Worm (Caenorhabditis elegans): ENCODE data around the gene srj-4.

DNA sequence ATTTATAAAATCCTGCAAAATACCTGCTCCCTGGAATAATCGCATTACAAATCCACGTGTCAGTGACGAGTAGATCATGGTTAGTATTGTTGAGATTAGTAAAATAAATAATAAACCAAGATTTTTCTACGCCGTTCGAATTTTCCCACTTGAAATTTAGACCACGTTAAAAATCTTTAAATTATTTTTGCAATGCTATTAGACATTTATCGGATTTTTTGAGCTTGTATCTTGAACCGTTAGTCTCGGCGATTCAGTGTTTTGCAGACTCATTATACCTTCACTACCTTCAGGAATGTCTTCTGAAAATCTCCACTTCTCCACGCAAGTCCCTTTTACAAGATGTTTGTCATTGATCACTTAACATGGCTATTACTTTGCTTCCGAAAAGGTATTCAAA, 786 bp upstream of the srj-4 start, which contains the start of gene C27A7.5:
- TF ChIP-seq W03F9.2 (tag; optimal IDR thresholded peaks at IDR 0.05) (no peak), him-1 (tag; optimal IDR thresholded peaks at IDR 0.05) (no peak), dao-5 (tag; optimal IDR thresholded peaks at IDR 0.05) (no peak)

Data from whole organism, L4/young adult.